Fruit fly (Drosophila melanogaster): ENCODE data around the gene CG13144.

dm6 chr2L:10495495-10495894, 4.2 kb upstream of the CG13144 start:
- TF ChIP-seq CG1620 (GFP tag; optimal IDR thresholded peaks at IDR 0.05) (no peak), CG33017 (tag; optimal IDR thresholded peaks at IDR 0.05) (no peak), Clk (GFP tag; optimal IDR thresholded peaks at IDR 0.05) (no peak), Mnt (GFP tag; optimal IDR thresholded peaks at IDR 0.05) (no peak), toe (GFP tag; optimal IDR thresholded peaks at IDR 0.05) (no peak), CG7045 (GFP tag; optimal IDR thresholded peaks at IDR 0.05) (no peak), tj (GFP tag; optimal IDR thresholded peaks at IDR 0.05) (no peak), CG5204 (GFP tag; optimal IDR thresholded peaks at IDR 0.05) (no peak)
